Worm (Caenorhabditis elegans): ENCODE results near the gene T02G5.15.
"Not testable (repeated sequence)": the region's sequence is repeated elsewhere in the genome, so short reads cannot be mapped to it uniquely, and the experiment has no call there.

- not testable (repeated sequence) for TF ChIP-seq attf-6 (GFP tag; IDR thresholded peaks at IDR 0.05); pha-4 (tag; optimal IDR thresholded peaks at IDR 0.05); B0035.1 (tag; optimal IDR thresholded peaks at IDR 0.05); chd-7 (tag; optimal IDR thresholded peaks at IDR 0.05); attf-5 (GFP tag; optimal IDR thresholded peaks at IDR 0.05); efl-1 (GFP tag; optimal IDR thresholded peaks at IDR 0.05); lsl-1 (GFP tag; optimal IDR thresholded peaks at IDR 0.05)
Measured at ce11 chrII:7088283-7088682, 4.2 kb downstream of the T02G5.15 start.
